Worm (Caenorhabditis elegans): ENCODE results near the gene D1044.7.

The D1044.7 gene

DNA sequence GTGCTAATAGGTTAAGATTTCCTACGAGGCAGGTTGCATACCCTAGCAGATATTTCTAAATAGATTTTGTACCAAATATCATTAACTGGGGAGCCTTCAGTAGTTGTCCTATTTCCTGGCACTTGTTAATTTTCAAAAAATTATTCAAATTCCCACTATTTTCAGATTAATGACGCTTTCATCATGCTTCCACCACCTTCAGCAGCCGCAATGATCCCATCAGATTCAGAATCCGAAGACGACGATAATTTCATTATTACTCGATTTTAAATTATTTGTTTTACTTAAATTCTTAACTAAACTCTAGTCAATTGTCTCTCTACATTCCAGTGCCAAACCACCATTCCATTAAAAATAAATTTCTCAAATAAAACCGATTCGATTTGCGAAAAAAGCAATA lies 42.3 kb upstream of the D1044.7 start (continued):
- no peak for TF ChIP-seq F57A8.1 (GFP tag; optimal IDR thresholded peaks at IDR 0.05)
- TF ChIP-seq nhr-120 (GFP tag; IDR thresholded peaks at IDR 0.05): no peak
- peak; percentile 47 for TF ChIP-seq ZK185.1 (tag; optimal IDR thresholded peaks at IDR 0.05; ENCODE audit: poor library complexity, severe bottlenecking)
- no peak for TF ChIP-seq ztf-26 (tag; optimal IDR thresholded peaks at IDR 0.05)
- no peak for TF ChIP-seq F10E7.11 (tag; optimal IDR thresholded peaks at IDR 0.05)
- no peak for TF ChIP-seq lsl-1 (GFP tag; optimal IDR thresholded peaks at IDR 0.05)
- no peak for TF ChIP-seq unc-62 (GFP tag; optimal IDR thresholded peaks at IDR 0.05)
- no peak for TF ChIP-seq snpc-3.4 (tag; optimal IDR thresholded peaks at IDR 0.05)
- no peak for TF ChIP-seq dpl-1 (GFP tag; optimal IDR thresholded peaks at IDR 0.05)
- 0 out of 2 replicates have a peak, but pooled peaks have one; percentile 4 for TF ChIP-seq aptf-2 (GFP tag; conservative IDR thresholded peaks at IDR 0.05)
- TF ChIP-seq F22D6.2 (tag; optimal IDR thresholded peaks at IDR 0.05): no peak
- TF ChIP-seq T07F8.4 (tag; optimal IDR thresholded peaks at IDR 0.05): no peak
- no peak for TF ChIP-seq nhr-80 (tag; optimal IDR thresholded peaks at IDR 0.05)
- no peak for TF ChIP-seq lag-1 (GFP tag; IDR thresholded peaks at IDR 0.05)
- TF ChIP-seq ekl-4 (GFP tag; IDR thresholded peaks at IDR 0.05): peak; percentile 54; the same call in 1 of the 2 replicates
- peak; percentile 43 for TF ChIP-seq madf-10 (tag; optimal IDR thresholded peaks at IDR 0.05)
- peak; percentile 5 for TF ChIP-seq zim-3 (tag; optimal IDR thresholded peaks at IDR 0.05)
- TF ChIP-seq ztf-3 (GFP tag; optimal IDR thresholded peaks at IDR 0.05): no peak
- no peak for TF ChIP-seq tbp1 (GFP tag; optimal IDR thresholded peaks at IDR 0.05)
- TF ChIP-seq let-526 (GFP tag; IDR thresholded peaks at IDR 0.05): 0 out of 2 replicates have a peak, but pooled peaks have one; percentile 56
- no peak for TF ChIP-seq gei-17 (GFP tag; optimal IDR thresholded peaks at IDR 0.05)
- TF ChIP-seq pbrm-1 (GFP tag; IDR thresholded peaks at IDR 0.05): no peak
- 0 out of 2 replicates have a peak, but pooled peaks have one; percentile 53 for TF ChIP-seq lin-26 (GFP tag; IDR thresholded peaks at IDR 0.05)
- TF ChIP-seq die-1 (tag; optimal IDR thresholded peaks at IDR 0.05): no peak
- no peak for TF ChIP-seq let-607 (tag; optimal IDR thresholded peaks at IDR 0.05)
- TF ChIP-seq attf-3 (GFP tag; conservative IDR thresholded peaks at IDR 0.05): no peak; the same call in 1 of the 2 replicates
- TF ChIP-seq ztf-18 (tag; optimal IDR thresholded peaks at IDR 0.05): no peak
- no peak for TF ChIP-seq cebp-2 (GFP tag; IDR thresholded peaks at IDR 0.05)
- no peak for TF ChIP-seq xnd-1 (tag; optimal IDR thresholded peaks at IDR 0.05)
- TF ChIP-seq rec-8 (tag; optimal IDR thresholded peaks at IDR 0.05): no peak
- TF ChIP-seq lsy-27 (tag; optimal IDR thresholded peaks at IDR 0.05; ENCODE audit: borderline replicate concordance, insufficient read depth): no peak
- TF ChIP-seq lin-40 (tag; optimal IDR thresholded peaks at IDR 0.05): peak; percentile 29
- TF ChIP-seq nhr-27 (tag; optimal IDR thresholded peaks at IDR 0.05): no peak
- TF ChIP-seq nfyb-1 (GFP tag; IDR thresholded peaks at IDR 0.05): peak; percentile 44
- no peak for TF ChIP-seq sea-2 (GFP tag; IDR thresholded peaks at IDR 0.05)

DNA sequence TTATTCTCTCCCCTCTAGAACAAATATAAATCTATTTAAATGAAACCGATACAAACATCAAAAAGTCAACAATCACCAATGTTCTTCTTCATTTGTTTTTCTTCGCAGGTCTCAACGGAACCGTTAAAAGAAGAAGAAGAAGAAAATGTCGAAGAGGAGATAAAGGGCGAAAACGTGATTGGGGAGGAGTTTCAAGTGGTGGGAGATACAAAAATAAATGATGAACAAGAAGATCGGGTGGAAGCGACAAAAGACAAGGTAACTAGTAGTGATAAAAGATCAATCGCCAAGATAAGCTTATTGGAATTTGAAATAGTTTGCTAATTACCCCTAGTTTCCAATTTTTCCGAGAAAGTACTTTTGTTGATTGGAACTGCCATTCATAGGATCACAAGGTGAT lies 41.6 kb upstream of the D1044.7 start:
- TF ChIP-seq let-526 (GFP tag; IDR thresholded peaks at IDR 0.05): no peak

DNA sequence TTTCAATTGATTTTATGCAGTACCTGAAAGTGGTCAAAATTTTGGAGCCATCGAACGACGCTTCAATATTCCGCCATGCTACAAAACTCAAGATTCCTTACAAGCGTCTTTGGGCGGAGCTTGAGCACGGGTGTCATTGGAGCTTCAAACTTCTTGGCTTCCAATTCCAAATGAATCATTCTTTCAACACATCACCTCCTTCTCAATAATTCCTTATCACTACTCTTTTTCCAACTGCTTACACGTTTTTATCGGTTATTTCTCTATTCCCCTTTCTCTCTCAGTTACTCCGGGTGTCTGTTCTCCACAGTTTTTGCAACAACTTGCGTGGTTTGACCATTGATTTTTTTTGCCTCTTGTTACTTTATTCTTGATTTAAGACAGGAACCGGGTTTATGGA lies 38.2 kb upstream of the D1044.7 start, which contains the start of gene F09F7.5:
F09F7.5 (plus strand) TSS at position 258 of the 400 bp plus-strand sequence.
- TF ChIP-seq mes-4 (tag; optimal IDR thresholded peaks at IDR 0.05) (no peak), nhr-80 (tag; optimal IDR thresholded peaks at IDR 0.05) (peak; percentile 80)
